Fruit fly (Drosophila melanogaster): Measurements from ENCODE around the gene sloth2.

Gene sloth2

DNA sequence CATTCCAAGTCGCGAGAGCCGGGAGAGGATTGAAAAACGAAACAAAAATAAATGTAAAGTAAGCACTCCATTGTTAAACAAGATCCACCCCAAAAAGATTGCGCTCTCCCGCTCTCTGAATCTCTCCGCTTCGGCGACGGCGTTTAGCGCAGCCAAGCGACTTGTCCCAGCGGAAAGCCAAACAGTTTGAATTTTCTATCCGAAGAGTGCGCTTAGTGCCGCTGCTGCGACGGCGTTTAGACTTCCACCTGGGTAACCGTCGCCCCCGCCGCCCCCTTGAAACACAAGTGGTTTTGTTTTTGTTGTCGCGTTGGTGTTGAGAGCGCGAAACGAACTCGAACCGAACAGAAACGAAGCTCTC is 12.7 kb upstream of the sloth2 start, which contains the start of gene Inx2 (continued):
- TF ChIP-seq Trl (optimal IDR thresholded peaks at IDR 0.05) = peak; percentile 88 to 94
- TF ChIP-seq Trl (GFP tag; optimal IDR thresholded peaks at IDR 0.05) = peak; percentile 57

DNA sequence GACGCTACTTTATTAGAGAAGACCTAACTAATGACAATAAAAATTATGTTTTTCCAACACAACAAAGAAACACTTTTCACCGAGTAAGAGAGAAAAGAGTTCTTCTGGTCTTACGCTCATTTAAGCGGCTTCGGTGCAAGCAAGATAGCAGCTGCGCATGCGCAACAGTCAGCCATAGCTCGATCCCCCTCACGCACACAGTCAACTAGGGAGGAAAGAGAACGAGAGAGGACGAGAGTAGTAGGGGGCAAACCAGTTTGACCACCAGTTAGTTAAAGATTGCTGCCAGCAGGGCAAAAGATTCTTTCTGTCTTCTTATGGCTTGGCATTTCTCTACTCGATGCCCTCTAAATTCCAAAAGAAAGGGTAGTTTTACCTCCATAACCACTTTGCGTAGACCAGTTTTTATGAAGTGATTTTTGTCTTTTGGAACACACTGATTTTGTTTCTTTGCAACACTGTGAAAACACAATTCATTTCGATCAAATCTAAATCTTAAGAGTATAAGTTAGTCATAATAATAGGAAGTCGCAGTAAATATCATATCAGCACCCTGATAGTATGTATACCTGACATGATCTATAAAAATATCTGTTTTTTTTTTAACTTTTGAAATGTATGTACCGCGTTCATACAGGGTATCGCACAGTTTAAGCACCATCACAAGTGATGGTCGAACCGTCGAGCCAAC is 10.6 kb upstream of the sloth2 start:
- no peak for TF ChIP-seq CG3847 (GFP tag; IDR thresholded peaks at IDR 0.05)
- TF ChIP-seq CG15696 (tag; optimal IDR thresholded peaks at IDR 0.05) = peak; percentile 38
- peak; percentile 48 for TF ChIP-seq CG14710 (tag; optimal IDR thresholded peaks at IDR 0.05)
- TF ChIP-seq Gug (GFP tag; IDR thresholded peaks at IDR 0.05) = 0 out of 4 replicates have a peak, but pooled peaks have one; percentile 2
- no peak for TF ChIP-seq CG6175 (GFP tag; IDR thresholded peaks at IDR 0.05)
- TF ChIP-seq CG17361 (GFP tag; IDR thresholded peaks at IDR 0.05) = peak; percentile 80; the same call in 2 of the 3 replicates
- TF ChIP-seq CG30403 (GFP tag; optimal IDR thresholded peaks at IDR 0.05) = peak; percentile 65
- TF ChIP-seq chif (GFP tag; optimal IDR thresholded peaks at IDR 0.05) = peak in 1 of 2 experiments; percentile 13
- TF ChIP-seq en (GFP tag; optimal IDR thresholded peaks at IDR 0.05) = no peak
- TF ChIP-seq eve (GFP tag; optimal IDR thresholded peaks at IDR 0.05) = peak in 1 of 2 experiments; percentile 89
- peak; percentile 24 for TF ChIP-seq nom (GFP tag; optimal IDR thresholded peaks at IDR 0.05)
- TF ChIP-seq sd (tag; optimal IDR thresholded peaks at IDR 0.05) = peak; percentile 46
- no peak for TF ChIP-seq CG10431 (GFP tag; optimal IDR thresholded peaks at IDR 0.05)
- TF ChIP-seq E2f2 (GFP tag; IDR thresholded peaks at IDR 0.05) = peak; percentile 30; the same call in 1 of the 2 replicates
- no peak for TF ChIP-seq CG11398 (GFP tag; optimal IDR thresholded peaks at IDR 0.05)
- TF ChIP-seq bsh (GFP tag; optimal IDR thresholded peaks at IDR 0.05) = peak in 1 of 2 experiments; percentile 21
- TF ChIP-seq CG10209 (GFP tag; optimal IDR thresholded peaks at IDR 0.05) = no peak
- no peak for TF ChIP-seq MTF-1 (GFP tag; optimal IDR thresholded peaks at IDR 0.05; ENCODE audit: borderline replicate concordance)
- no peak for TF ChIP-seq CTCF (GFP tag; optimal IDR thresholded peaks at IDR 0.05)
- TF ChIP-seq Trl (optimal IDR thresholded peaks at IDR 0.05) = peak; percentile 31 to 43
- no peak for TF ChIP-seq Trl (GFP tag; optimal IDR thresholded peaks at IDR 0.05)
- no peak for TF ChIP-seq ab (GFP tag; optimal IDR thresholded peaks at IDR 0.05)
- peak; percentile 40 for TF ChIP-seq pho (GFP tag; optimal IDR thresholded peaks at IDR 0.05)
- peak; percentile 57; the same call in 2 of the 3 replicates for TF ChIP-seq CG11695 (GFP tag; IDR thresholded peaks at IDR 0.05)
- no peak for TF ChIP-seq Antp (GFP tag; optimal IDR thresholded peaks at IDR 0.05)
- TF ChIP-seq ind (GFP tag; optimal IDR thresholded peaks at IDR 0.05) = peak; percentile 54
- TF ChIP-seq oc (tag; optimal IDR thresholded peaks at IDR 0.05) = no peak
- TF ChIP-seq lilli (GFP tag; optimal IDR thresholded peaks at IDR 0.05) = peak; percentile 28
- TF ChIP-seq NK7.1 (GFP tag; optimal IDR thresholded peaks at IDR 0.05) = no peak
- TF ChIP-seq CG12659 (GFP tag; optimal IDR thresholded peaks at IDR 0.05) = peak; percentile 43
- peak; percentile 25 for TF ChIP-seq CG5180 (GFP tag; optimal IDR thresholded peaks at IDR 0.05)
- TF ChIP-seq CG2199 (GFP tag; IDR thresholded peaks at IDR 0.05) = 0 out of 3 replicates have a peak, but pooled peaks have one; percentile 25
- TF ChIP-seq CG3281 (GFP tag; optimal IDR thresholded peaks at IDR 0.05) = peak; percentile 18
- 0 out of 2 replicates have a peak, but pooled peaks have one; percentile 19 for TF ChIP-seq crol (GFP tag; IDR thresholded peaks at IDR 0.05)
- TF ChIP-seq CG1832 (GFP tag; optimal IDR thresholded peaks at IDR 0.05) = peak; percentile 87
- TF ChIP-seq Hr78 (GFP tag; optimal IDR thresholded peaks at IDR 0.05) = peak in 1 of 2 experiments; percentile 12
- TF ChIP-seq CG32772 (GFP tag; IDR thresholded peaks at IDR 0.05) = 0 out of 2 replicates have a peak, but pooled peaks have one; percentile 15
- TF ChIP-seq Lim3 (GFP tag; IDR thresholded peaks at IDR 0.05) = no peak
- TF ChIP-seq sna (GFP tag; IDR thresholded peaks at IDR 0.05; ENCODE audit: partially characterized antibody) = no peak
- TF ChIP-seq Bgb (GFP tag; IDR thresholded peaks at IDR 0.05; ENCODE audit: partially characterized antibody) = peak; percentile 8; the same call in 1 of the 2 replicates
- no peak for TF ChIP-seq CG13624 (GFP tag; optimal IDR thresholded peaks at IDR 0.05)
- no peak for TF ChIP-seq ac (GFP tag; optimal IDR thresholded peaks at IDR 0.05)
- no peak for TF ChIP-seq ranshi (GFP tag; IDR thresholded peaks at IDR 0.05)
- peak; percentile 45 for TF ChIP-seq Ssrp (tag; optimal IDR thresholded peaks at IDR 0.05)
- no peak for TF ChIP-seq CkIIα-i1 (GFP tag; IDR thresholded peaks at IDR 0.05)
- TF ChIP-seq HHEX (GFP tag; optimal IDR thresholded peaks at IDR 0.05) = no peak
- TF ChIP-seq sens (GFP tag) = peak; percentile 81
